Fruit fly (Drosophila melanogaster): ENCODE measurements around the gene ovo.
A peak's percentile ranks its signal among the peaks of the same experiment; 100 is the strongest.

Gene ovo

dm6 chrX:5025283-5025682 lies 22.8 kb upstream of the ovo start (continued):
- TF ChIP-seq CG8119 (GFP tag; IDR thresholded peaks at IDR 0.05): peak; percentile 21; the same call in 1 of the 3 replicates
- peak; percentile 66 for TF ChIP-seq vri (GFP tag; optimal IDR thresholded peaks at IDR 0.05)
- TF ChIP-seq salr (GFP tag; optimal IDR thresholded peaks at IDR 0.05): no peak
- peak; percentile 21 for TF ChIP-seq CG32006 (GFP tag; optimal IDR thresholded peaks at IDR 0.05)
- TF ChIP-seq dsx (GFP tag; optimal IDR thresholded peaks at IDR 0.05; ENCODE audit: poor library complexity, severe bottlenecking): no peak
- TF ChIP-seq Smox (GFP tag; optimal IDR thresholded peaks at IDR 0.05): peak; percentile 80
- TF ChIP-seq CG3032 (tag; optimal IDR thresholded peaks at IDR 0.05): no peak
- peak; percentile 21 for TF ChIP-seq CG6854 (GFP tag; optimal IDR thresholded peaks at IDR 0.05)
- TF ChIP-seq Hr38 (GFP tag; optimal IDR thresholded peaks at IDR 0.05): no peak
- TF ChIP-seq Sox15 (GFP tag; optimal IDR thresholded peaks at IDR 0.05): no peak

DNA sequence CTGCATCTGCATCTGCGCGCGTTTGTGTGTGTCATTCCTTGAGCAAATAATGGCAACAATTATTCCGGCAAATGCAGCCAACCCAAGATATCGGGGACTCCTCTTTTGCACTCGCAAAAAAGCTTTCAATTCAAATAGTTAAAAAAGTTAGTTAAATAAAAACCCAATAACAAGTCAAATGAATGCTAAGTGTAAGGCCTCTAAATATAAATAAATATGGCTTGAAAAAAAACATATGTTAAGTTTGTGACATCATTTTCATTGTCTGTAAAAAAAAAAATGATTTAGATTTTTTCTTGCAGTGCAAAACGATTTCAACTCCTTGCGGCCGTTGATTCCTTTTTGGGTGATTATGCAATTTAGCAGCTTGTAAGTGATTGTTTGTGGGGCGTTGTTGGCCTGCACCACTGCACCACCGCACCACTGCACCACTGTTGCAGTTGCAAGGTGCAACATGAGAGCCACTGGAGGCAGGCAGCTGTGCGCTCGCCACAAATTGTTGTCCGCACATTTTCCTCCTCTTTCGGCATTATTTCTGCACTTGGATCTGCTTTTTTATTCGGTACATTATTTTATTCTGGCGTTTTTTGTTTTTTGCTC lies 21.9 kb upstream of the ovo start:
- TF ChIP-seq CG10669 (GFP tag; optimal IDR thresholded peaks at IDR 0.05) (peak; percentile 38), CG6808 (GFP tag; optimal IDR thresholded peaks at IDR 0.05) (peak; percentile 28), CG6792 (GFP tag; optimal IDR thresholded peaks at IDR 0.05) (peak; percentile 63), spab (GFP tag; optimal IDR thresholded peaks at IDR 0.05) (peak; percentile 1), Ets96B (tag; optimal IDR thresholded peaks at IDR 0.05) (peak; percentile 32), Hr39 (GFP tag; optimal IDR thresholded peaks at IDR 0.05) (peak; percentile 60), Sox14 (GFP tag; optimal IDR thresholded peaks at IDR 0.05) (peak; percentile 60), fkh (GFP tag; optimal IDR thresholded peaks at IDR 0.05) (no peak), CG8632 (GFP tag; optimal IDR thresholded peaks at IDR 0.05) (peak; percentile 54), net (GFP tag; optimal IDR thresholded peaks at IDR 0.05) (peak; percentile 18), CG1621 (tag; optimal IDR thresholded peaks at IDR 0.05) (no peak), acj6 (GFP tag; optimal IDR thresholded peaks at IDR 0.05) (peak; percentile 62), svp (GFP tag) (peak; percentile 93), CG6854 (GFP tag; optimal IDR thresholded peaks at IDR 0.05) (peak; percentile 15), Hr38 (GFP tag; optimal IDR thresholded peaks at IDR 0.05) (no peak), CG31627 (GFP tag; optimal IDR thresholded peaks at IDR 0.05) (peak; percentile 76), CG32006 (GFP tag; optimal IDR thresholded peaks at IDR 0.05) (peak; percentile 32), CG10631 (GFP tag; optimal IDR thresholded peaks at IDR 0.05) (peak; percentile 37), CG34406 (GFP tag; optimal IDR thresholded peaks at IDR 0.05) (peak; percentile 36), pdm3 (GFP tag; optimal IDR thresholded peaks at IDR 0.05) (peak; percentile 48), CG4318 (GFP tag; optimal IDR thresholded peaks at IDR 0.05) (peak; percentile 8), vri (GFP tag; optimal IDR thresholded peaks at IDR 0.05) (peak; percentile 82), dsx (GFP tag; optimal IDR thresholded peaks at IDR 0.05; ENCODE audit: poor library complexity, severe bottlenecking) (peak; percentile 35), cyc (GFP tag; optimal IDR thresholded peaks at IDR 0.05) (peak; percentile 72), Eip78C (GFP tag) (peak; percentile 89), topi (GFP tag; optimal IDR thresholded peaks at IDR 0.05) (peak; percentile 81), Eip75B (GFP tag; optimal IDR thresholded peaks at IDR 0.05) (peak; percentile 67), achi (GFP tag; optimal IDR thresholded peaks at IDR 0.05) (peak; percentile 31), Smox (GFP tag; optimal IDR thresholded peaks at IDR 0.05) (peak; percentile 77), salr (GFP tag; optimal IDR thresholded peaks at IDR 0.05) (peak in 1 of 2 experiments; percentile 27), CG8319 (GFP tag; optimal IDR thresholded peaks at IDR 0.05) (no peak), CG15336 (GFP tag; IDR thresholded peaks at IDR 0.05) (no peak), fd59A (GFP tag; optimal IDR thresholded peaks at IDR 0.05) (no peak), esn (GFP tag; optimal IDR thresholded peaks at IDR 0.05) (peak; percentile 78), dac (GFP tag; optimal IDR thresholded peaks at IDR 0.05) (no peak), Ets21C (GFP tag; optimal IDR thresholded peaks at IDR 0.05) (peak; percentile 66), OdsH (GFP tag; optimal IDR thresholded peaks at IDR 0.05) (peak; percentile 50), lz (GFP tag; optimal IDR thresholded peaks at IDR 0.05) (peak; percentile 83), Hr4 (GFP tag; optimal IDR thresholded peaks at IDR 0.05) (peak; percentile 28), Gug (GFP tag; IDR thresholded peaks at IDR 0.05) (no peak), CG11902 (GFP tag; optimal IDR thresholded peaks at IDR 0.05) (peak; percentile 41), Lpt (GFP tag; optimal IDR thresholded peaks at IDR 0.05) (peak; percentile 20), CG8119 (GFP tag; IDR thresholded peaks at IDR 0.05) (0 out of 3 replicates have a peak, but pooled peaks have one; percentile 20), CG6276 (GFP tag; optimal IDR thresholded peaks at IDR 0.05) (no peak), Met (GFP tag; optimal IDR thresholded peaks at IDR 0.05) (peak; percentile 85), CG3919 (GFP tag; optimal IDR thresholded peaks at IDR 0.05) (peak; percentile 48)

Measured in whole organism, prepupa.